Worm (Caenorhabditis elegans) whole organism, L4/young adult: ENCODE data around the gene eel-1.

Experiments
- W03F9.2 ChIP-seq: fragments of 150-350 bp; optimal IDR thresholded peaks from 2 replicates; lab custom pipeline; 2014; ENCODE audit warnings: missing biosample characterization, missing genetic modification characterization
- dao-5 ChIP-seq: sonication (generic microtip); optimal IDR thresholded peaks from 2 replicates; lab custom pipeline; 2016; ENCODE audit warnings: missing genotype, missing genetic modification characterization, moderate library complexity, missing compliant biosample characterization
- him-1 ChIP-seq: sonication (generic microtip); optimal IDR thresholded peaks from 2 replicates; lab custom pipeline; 2016; ENCODE audit warnings: missing genotype, missing genetic modification reagents, missing genetic modification characterization, missing compliant biosample characterization

The eel-1 gene

ce11 chrIV:3053428-3053827 lies 3.5 kb upstream of the eel-1 start, which contains the start of gene ivph-3:
TSS of gene ivph-3 (plus strand) at chrIV:3053728.
- no peak for TF ChIP-seq dao-5
- TF ChIP-seq W03F9.2 (tag; lab: Kevin White, UChicago), result no peak
- no peak for TF ChIP-seq him-1 (tag; lab: Kevin White, UChicago)

- TF ChIP-seq dao-5 (no peak), him-1 (tag; lab: Kevin White, UChicago) (no peak), W03F9.2 (tag; lab: Kevin White, UChicago) (no peak)
These were observed 3.0 kb downstream of the eel-1 start for ce11 chrIV:3046889-3047288.

- TF ChIP-seq W03F9.2 (tag; lab: Kevin White, UChicago), result no peak
- no peak for TF ChIP-seq dao-5
- no peak for TF ChIP-seq him-1 (tag; lab: Kevin White, UChicago)
These were observed 3.9 kb downstream of the eel-1 start for ce11 chrIV:3046009-3046408.

ce11 chrIV:3044158-3044557 lies 5.7 kb downstream of the eel-1 start:
- TF ChIP-seq dao-5, result no peak
- TF ChIP-seq W03F9.2 (tag; lab: Kevin White, UChicago), result no peak
- TF ChIP-seq him-1 (tag; lab: Kevin White, UChicago), result no peak

ce11 chrIV:3038740-3039139 lies 11.2 kb downstream of the eel-1 start:
- TF ChIP-seq dao-5, result no peak
- TF ChIP-seq W03F9.2 (tag; lab: Kevin White, UChicago), result no peak
- TF ChIP-seq him-1 (tag; lab: Kevin White, UChicago), result no peak

ce11 chrIV:3037932-3038331 lies 12.0 kb downstream of the eel-1 start:
- TF ChIP-seq him-1 (tag; lab: Kevin White, UChicago) (no peak), dao-5 (no peak), W03F9.2 (tag; lab: Kevin White, UChicago) (no peak)

ce11 chrIV:3035375-3035774 lies 14.5 kb downstream of the eel-1 start:
- TF ChIP-seq dao-5 (no peak), him-1 (tag; lab: Kevin White, UChicago) (no peak)

ce11 chrIV:3032020-3032419 lies 17.9 kb downstream of the eel-1 start:
- TF ChIP-seq W03F9.2 (tag; lab: Kevin White, UChicago), result no peak
- no peak for TF ChIP-seq dao-5
- no peak for TF ChIP-seq him-1 (tag; lab: Kevin White, UChicago)

ce11 chrIV:3029882-3030281 lies 20.0 kb downstream of the eel-1 start:
- no peak for TF ChIP-seq him-1 (tag; lab: Kevin White, UChicago)
- TF ChIP-seq dao-5, result no peak
- no peak for TF ChIP-seq W03F9.2 (tag; lab: Kevin White, UChicago)

ce11 chrIV:3028842-3029241 lies 21.1 kb downstream of the eel-1 start, which contains the start of gene ndnf-1:
TSS of gene ndnf-1 (minus strand) at chrIV:3028942.
- TF ChIP-seq him-1 (tag; lab: Kevin White, UChicago) (no peak), dao-5 (no peak), W03F9.2 (tag; lab: Kevin White, UChicago) (no peak)

- no peak for TF ChIP-seq W03F9.2 (tag; lab: Kevin White, UChicago)
- no peak for TF ChIP-seq dao-5
- no peak for TF ChIP-seq him-1 (tag; lab: Kevin White, UChicago)
These were observed 23.9 kb downstream of the eel-1 start for ce11 chrIV:3025874-3026609.

- no peak for TF ChIP-seq him-1 (tag; lab: Kevin White, UChicago)
- TF ChIP-seq dao-5, result no peak
- TF ChIP-seq W03F9.2 (tag; lab: Kevin White, UChicago), result no peak
These were observed 30.5 kb downstream of the eel-1 start, which contains the start of gene lin-22 for ce11 chrIV:3019438-3019837. TSS of gene lin-22 (plus strand) at chrIV:3019738.

- TF ChIP-seq W03F9.2 (tag; lab: Kevin White, UChicago), result no peak
- no peak for TF ChIP-seq him-1 (tag; lab: Kevin White, UChicago)
- no peak for TF ChIP-seq dao-5
These were observed 31.3 kb downstream of the eel-1 start for ce11 chrIV:3018588-3018987.

- TF ChIP-seq W03F9.2 (tag; lab: Kevin White, UChicago) (no peak), dao-5 (no peak), him-1 (tag; lab: Kevin White, UChicago) (no peak)
These were observed 33.7 kb downstream of the eel-1 start for ce11 chrIV:3016202-3016601.

ce11 chrIV:3014610-3015009 lies 35.3 kb downstream of the eel-1 start:
- no peak for TF ChIP-seq dao-5
- no peak for TF ChIP-seq him-1 (tag; lab: Kevin White, UChicago)
- no peak for TF ChIP-seq W03F9.2 (tag; lab: Kevin White, UChicago)
